Fruit fly (Drosophila melanogaster): ENCODE results near the gene PIG-Wa.

The PIG-Wa gene

dm6 chr2L:2426444-2427188 is 43.6 kb downstream of the PIG-Wa start (continued):
- peak; percentile 66 for TF ChIP-seq CG7839 (tag; optimal IDR thresholded peaks at IDR 0.05)
- 0 out of 2 replicates have a peak, but pooled peaks have one; percentile 20 for TF ChIP-seq slbo (GFP tag; IDR thresholded peaks at IDR 0.05)
- TF ChIP-seq en (GFP tag; optimal IDR thresholded peaks at IDR 0.05), result peak; percentile 29
- TF ChIP-seq CG14710 (tag; optimal IDR thresholded peaks at IDR 0.05), result peak; percentile 14
- peak; percentile 18 for TF ChIP-seq Hmr (GFP tag; optimal IDR thresholded peaks at IDR 0.05)
- peak; percentile 37 for TF ChIP-seq CG12071 (GFP tag; optimal IDR thresholded peaks at IDR 0.05)
- peak; percentile 28; the same call in 1 of the 2 replicates for TF ChIP-seq Oaz (GFP tag; IDR thresholded peaks at IDR 0.05)
- TF ChIP-seq CG1603 (tag; optimal IDR thresholded peaks at IDR 0.05), result peak; percentile 80
- TF ChIP-seq dati (GFP tag; IDR thresholded peaks at IDR 0.05), result 0 out of 2 replicates have a peak, but pooled peaks have one; percentile 11
- TF ChIP-seq CG4360 (GFP tag; IDR thresholded peaks at IDR 0.05), result no peak
- peak; percentile 40; the same call in 1 of the 2 replicates for TF ChIP-seq Awh (GFP tag; IDR thresholded peaks at IDR 0.05)
- TF ChIP-seq run (tag; optimal IDR thresholded peaks at IDR 0.05), result peak; percentile 31
- peak; percentile 48; the same call in 2 of the 3 replicates for TF ChIP-seq CG14050 (GFP tag; IDR thresholded peaks at IDR 0.05)
- peak; percentile 33 for TF ChIP-seq nom (GFP tag; optimal IDR thresholded peaks at IDR 0.05)
- TF ChIP-seq Scr (GFP tag; IDR thresholded peaks at IDR 0.05; ENCODE audit: partially characterized antibody), result no peak
- TF ChIP-seq pros (GFP tag; optimal IDR thresholded peaks at IDR 0.05), result no peak
- TF ChIP-seq ssp (GFP tag; IDR thresholded peaks at IDR 0.05), result 0 out of 2 replicates have a peak, but pooled peaks have one; percentile 14
- TF ChIP-seq nerfin-1 (tag; optimal IDR thresholded peaks at IDR 0.05), result no peak
- TF ChIP-seq CG2712 (tag; optimal IDR thresholded peaks at IDR 0.05), result peak; percentile 58
- TF ChIP-seq usp (GFP tag; optimal IDR thresholded peaks at IDR 0.05), result no peak
- peak; percentile 38 for TF ChIP-seq CG2120 (GFP tag; optimal IDR thresholded peaks at IDR 0.05)
- TF ChIP-seq CG11723 (GFP tag; optimal IDR thresholded peaks at IDR 0.05), result no peak
- TF ChIP-seq CG15269 (tag; optimal IDR thresholded peaks at IDR 0.05), result peak; percentile 55
- TF ChIP-seq Ssrp (tag; optimal IDR thresholded peaks at IDR 0.05), result peak; percentile 55
- TF ChIP-seq CG8290 (GFP tag; optimal IDR thresholded peaks at IDR 0.05), result peak; percentile 5
- no peak for TF ChIP-seq CG8290 (tag; optimal IDR thresholded peaks at IDR 0.05)
- peak; percentile 22 for TF ChIP-seq Fer3 (tag; optimal IDR thresholded peaks at IDR 0.05)
- no peak for TF ChIP-seq gsb (GFP tag; IDR thresholded peaks at IDR 0.05)
- no peak for TF ChIP-seq prd (optimal IDR thresholded peaks at IDR 0.05)
- peak; percentile 73; the same call in 2 of the 3 replicates for TF ChIP-seq prd (GFP tag; IDR thresholded peaks at IDR 0.05)
- peak; percentile 34; the same call in 2 of the 3 replicates for TF ChIP-seq tgo (GFP tag; IDR thresholded peaks at IDR 0.05)
- peak; percentile 26 for TF ChIP-seq CG10654 (GFP tag; optimal IDR thresholded peaks at IDR 0.05)
- no peak for TF ChIP-seq chinmo (GFP tag; IDR thresholded peaks at IDR 0.05; ENCODE audit: partially characterized antibody)
- peak; percentile 61 for TF ChIP-seq lmd (GFP tag; IDR thresholded peaks at IDR 0.05)
- peak; percentile 54 for TF ChIP-seq bcd (GFP tag; optimal IDR thresholded peaks at IDR 0.05)
- no peak for TF ChIP-seq Dref (GFP tag; IDR thresholded peaks at IDR 0.05)
- TF ChIP-seq Rx (GFP tag; IDR thresholded peaks at IDR 0.05), result peak; percentile 55
- TF ChIP-seq sd (tag; optimal IDR thresholded peaks at IDR 0.05), result peak; percentile 56
- TF ChIP-seq repo (GFP tag; optimal IDR thresholded peaks at IDR 0.05), result peak; percentile 7
- TF ChIP-seq Chrac-16 (GFP tag; optimal IDR thresholded peaks at IDR 0.05), result peak; percentile 26
- peak; percentile 59 for TF ChIP-seq wor (GFP tag; IDR thresholded peaks at IDR 0.05)
- no peak for TF ChIP-seq ro (GFP tag; IDR thresholded peaks at IDR 0.05)
- no peak for TF ChIP-seq sc (optimal IDR thresholded peaks at IDR 0.05)
- peak; percentile 25 for TF ChIP-seq sc (GFP tag; optimal IDR thresholded peaks at IDR 0.05)
- TF ChIP-seq esg (GFP tag; conservative IDR thresholded peaks at IDR 0.05), result peak; percentile 42
- peak; percentile 46; the same call in 1 of the 2 replicates for TF ChIP-seq sob (GFP tag; IDR thresholded peaks at IDR 0.05)
